Worm (Caenorhabditis elegans) whole organism, early embryonic: ENCODE results near the gene M162.7.

Experiments used
- B0310.2 ChIP-seq: sonication (generic microtip); optimal IDR thresholded peaks from 2 replicates; lab custom pipeline; 2016; ENCODE audit warnings: mild to moderate bottlenecking, missing genetic modification characterization, missing compliant biosample characterization
- ama-1 ChIP-seq: fragments of 150-350 bp; optimal IDR thresholded peaks from 2 replicates; lab custom pipeline; 2014
- ceh-36 ChIP-seq: sonication (generic microtip); optimal IDR thresholded peaks from 2 replicates; lab custom pipeline; 2016; ENCODE audit warnings: missing genetic modification characterization, inconsistent platforms, missing compliant biosample characterization
- scrt-1 ChIP-seq: fragments of 200-800 bp; sonication (Bioruptor generic); IDR thresholded peaks from 2 replicates; pipeline ENCODE4 v1.3.6; 2022; ENCODE audit warnings: missing genetic modification characterization, missing compliant biosample characterization
- sea-1 ChIP-seq: fragments of 200-800 bp; sonication (Bioruptor generic); conservative IDR thresholded peaks from 2 replicates; pipeline ENCODE4 v1.3.6; 2022; ENCODE audit warnings: missing genetic modification characterization, missing compliant biosample characterization
- tbx-11 ChIP-seq: fragments of 200-800 bp; sonication (Bioruptor generic); IDR thresholded peaks from 2 replicates; pipeline ENCODE4 v1.3.6; 2022; ENCODE audit warnings: missing genetic modification characterization, missing compliant biosample characterization
- tbx-37 ChIP-seq: fragments of 200-800 bp; sonication (Bioruptor generic); conservative IDR thresholded peaks from 2 replicates; pipeline ENCODE4 v1.3.6; 2022; ENCODE audit warnings: missing genetic modification reagents, missing genetic modification characterization, missing compliant biosample characterization

DNA sequence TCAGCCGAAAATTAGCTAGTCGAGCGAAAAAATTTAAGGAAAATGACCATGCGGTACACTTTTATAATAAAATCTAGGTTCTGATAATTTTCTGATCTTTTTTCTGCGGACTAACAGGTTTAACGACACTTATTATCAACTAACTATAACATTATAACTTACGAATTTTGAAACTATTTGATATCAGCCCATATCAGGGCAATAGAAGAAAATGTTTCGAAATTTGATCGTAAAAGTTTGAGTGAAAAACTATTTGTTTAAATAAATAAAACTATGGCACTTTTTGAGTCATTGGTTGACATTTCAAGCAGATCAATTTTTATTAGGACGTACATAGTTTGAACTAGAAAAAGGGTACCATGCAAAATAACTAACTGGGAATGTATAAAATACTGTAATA is 36.0 kb upstream of the M162.7 start, which contains the start of gene pcp-4:
- TF ChIP-seq ama-1 (lab: Kevin White, UChicago) (no peak), B0310.2 (no peak), scrt-1 (GFP tag; lab: Robert Waterston, UW) (no peak), tbx-37 (GFP tag; lab: Robert Waterston, UW) (no peak), tbx-11 (GFP tag; lab: Robert Waterston, UW) (no peak), sea-1 (GFP tag; lab: Robert Waterston, UW) (no peak), ceh-36 (tag; lab: Kevin White, UChicago) (no peak)
